Fruit fly (Drosophila melanogaster) whole organism: Measurements from ENCODE around the gene CG9426.

Experiments
- CG8478 ChIP-seq: fragments of >200 bp; optimal IDR thresholded peaks from 2 replicates; lab custom pipeline; 2018; ENCODE audit warnings: inconsistent platforms
- Dll ChIP-seq: fragments of >200 bp; optimal IDR thresholded peaks from 2 replicates; lab custom pipeline; 2017
- EcR ChIP-seq, 2 experiments: fragments of >200 bp; optimal IDR thresholded peaks; 2 replicates each; lab custom pipeline; 2017; ENCODE audit warnings: missing biosample characterization in 2 of 2, missing genetic modification characterization in 2 of 2, missing genetic modification reagents in 2 of 2
- pan ChIP-seq: fragments of >200 bp; optimal IDR thresholded peaks from 2 replicates; lab custom pipeline; 2017
- psq ChIP-seq: fragments of >200 bp; optimal IDR thresholded peaks from 2 replicates; lab custom pipeline; 2017
- usp ChIP-seq: fragments of >200 bp; optimal IDR thresholded peaks from 2 replicates; lab custom pipeline; 2017; ENCODE audit warnings: missing biosample characterization, missing genetic modification characterization, mixed read lengths

The CG9426 gene

DNA sequence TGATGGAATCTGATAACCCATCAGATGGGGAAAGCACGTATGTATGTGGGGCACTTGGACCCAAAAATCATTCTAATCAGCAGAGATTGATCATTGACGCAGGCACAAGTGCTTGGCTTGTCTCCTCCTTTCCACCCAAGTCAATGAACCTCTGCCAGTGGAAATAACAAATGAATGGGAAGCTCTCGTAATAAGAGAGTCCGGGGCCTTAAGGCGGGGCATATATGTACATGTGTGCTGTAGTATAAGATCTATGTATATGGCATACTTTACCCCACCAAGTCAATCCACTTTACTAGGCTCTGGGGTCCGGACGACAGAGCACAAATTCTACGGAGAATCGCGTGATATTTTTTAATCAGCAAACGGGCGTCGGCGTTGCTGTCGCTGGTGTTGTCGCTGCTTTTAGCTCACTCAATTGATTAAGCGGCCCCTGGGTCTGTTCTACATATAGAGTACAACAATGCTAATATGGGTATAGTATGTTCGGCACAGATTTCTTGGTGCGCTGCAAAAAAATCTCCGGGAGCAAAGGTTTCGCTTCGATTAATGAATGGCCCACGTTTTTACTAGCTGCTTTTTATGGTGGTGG lies 13.6 kb downstream of the CG9426 start:
- TF ChIP-seq CG8478 (lab: Kevin White, UChicago), result no peak
- TF ChIP-seq Dll (lab: Kevin White, UChicago), result no peak
- no peak for TF ChIP-seq psq
- TF ChIP-seq EcR (GFP tag; optimal IDR thresholded peaks at IDR 0.05; lab: Kevin White, UChicago), result peak in 1 of 2 experiments; percentile 82
- TF ChIP-seq pan (lab: Kevin White, UChicago), result peak; percentile 22
- no peak for TF ChIP-seq usp

DNA sequence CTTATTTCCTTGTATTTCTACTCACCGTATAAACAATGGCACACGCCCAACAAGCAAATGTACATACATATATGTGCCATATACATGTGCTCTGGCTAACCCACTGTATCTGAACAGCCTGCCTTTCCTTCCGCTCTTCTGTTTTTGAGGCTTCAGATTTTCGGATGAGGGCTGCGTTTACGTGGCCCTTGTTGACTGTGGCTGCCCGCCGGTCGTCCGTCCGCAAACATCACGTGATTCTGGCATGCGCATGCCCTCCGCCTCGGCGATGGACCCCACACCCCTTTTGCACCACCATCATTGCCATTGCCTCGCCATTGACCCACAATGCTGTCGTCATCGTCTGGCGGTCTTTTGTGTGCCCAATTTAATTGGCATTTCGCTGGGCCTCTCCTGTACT lies 14.5 kb downstream of the CG9426 start:
- no peak for TF ChIP-seq usp
- TF ChIP-seq EcR (GFP tag; optimal IDR thresholded peaks at IDR 0.05; lab: Kevin White, UChicago), result no peak
- no peak for TF ChIP-seq Dll (lab: Kevin White, UChicago)
- no peak for TF ChIP-seq pan (lab: Kevin White, UChicago)
- TF ChIP-seq CG8478 (lab: Kevin White, UChicago), result no peak
- TF ChIP-seq psq, result no peak

DNA sequence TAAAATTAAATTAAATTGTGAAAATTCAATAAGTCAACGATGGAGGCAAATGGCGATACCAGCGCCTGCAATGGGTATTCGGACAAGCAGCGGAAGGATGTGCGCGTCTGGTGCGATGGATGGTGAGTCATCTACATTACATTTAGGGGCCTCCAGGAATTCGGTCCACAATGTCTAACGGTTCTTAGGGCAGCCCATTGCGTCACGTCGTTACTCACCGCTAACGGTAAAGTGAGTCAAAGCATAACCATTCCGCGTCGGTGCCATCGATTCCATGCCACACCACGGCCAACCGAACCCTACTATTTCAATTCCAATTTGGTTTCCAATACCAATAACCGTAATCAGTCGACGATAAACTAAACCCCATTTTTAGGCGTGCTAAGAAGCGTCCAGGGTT lies 15.6 kb downstream of the CG9426 start:
- TF ChIP-seq psq, result no peak
- no peak for TF ChIP-seq Dll (lab: Kevin White, UChicago)
- TF ChIP-seq usp, result no peak
- no peak for TF ChIP-seq pan (lab: Kevin White, UChicago)
- no peak for TF ChIP-seq CG8478 (lab: Kevin White, UChicago)
- TF ChIP-seq EcR (GFP tag; optimal IDR thresholded peaks at IDR 0.05; lab: Kevin White, UChicago), result no peak

DNA sequence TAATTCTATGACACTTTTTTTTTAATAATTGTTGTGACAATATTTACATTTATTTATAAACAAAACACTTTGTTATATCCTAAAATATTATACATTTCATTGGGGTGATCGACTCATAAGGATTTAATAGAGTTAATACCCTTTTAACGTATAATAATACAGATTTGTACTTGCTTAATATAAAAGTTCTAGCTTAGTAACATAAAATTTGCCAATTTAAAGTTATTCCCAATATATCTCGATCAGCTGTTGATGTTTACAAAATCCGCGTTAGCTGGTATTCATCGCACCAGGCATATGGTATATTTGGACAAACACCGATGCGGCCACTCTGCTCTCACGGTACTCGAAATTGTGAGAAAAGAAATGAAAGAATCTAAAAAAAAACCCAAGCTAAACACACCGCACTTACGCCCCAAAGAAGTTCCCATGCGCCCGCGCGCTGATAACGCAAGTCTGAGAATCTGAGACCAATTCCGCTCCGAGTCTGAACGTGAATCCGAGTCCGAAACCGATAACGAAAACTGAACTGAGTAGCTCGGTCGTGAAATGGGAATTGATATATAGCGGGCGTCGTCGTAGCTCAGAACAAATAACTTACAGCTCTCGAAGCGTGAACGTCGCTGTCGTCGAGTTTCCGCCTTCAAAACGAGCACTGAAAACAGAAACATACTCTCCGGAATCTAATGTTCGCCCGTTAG lies 16.1 kb downstream of the CG9426 start, which contains the start of gene Pect:
Pect (plus strand) TSS at position 326 of the 701 bp plus-strand sequence.
- no peak for TF ChIP-seq psq
- TF ChIP-seq CG8478 (lab: Kevin White, UChicago), result no peak
- TF ChIP-seq usp, result no peak
- TF ChIP-seq EcR (GFP tag; optimal IDR thresholded peaks at IDR 0.05; lab: Kevin White, UChicago), result no peak
- no peak for TF ChIP-seq Dll (lab: Kevin White, UChicago)
- TF ChIP-seq pan (lab: Kevin White, UChicago), result no peak

DNA sequence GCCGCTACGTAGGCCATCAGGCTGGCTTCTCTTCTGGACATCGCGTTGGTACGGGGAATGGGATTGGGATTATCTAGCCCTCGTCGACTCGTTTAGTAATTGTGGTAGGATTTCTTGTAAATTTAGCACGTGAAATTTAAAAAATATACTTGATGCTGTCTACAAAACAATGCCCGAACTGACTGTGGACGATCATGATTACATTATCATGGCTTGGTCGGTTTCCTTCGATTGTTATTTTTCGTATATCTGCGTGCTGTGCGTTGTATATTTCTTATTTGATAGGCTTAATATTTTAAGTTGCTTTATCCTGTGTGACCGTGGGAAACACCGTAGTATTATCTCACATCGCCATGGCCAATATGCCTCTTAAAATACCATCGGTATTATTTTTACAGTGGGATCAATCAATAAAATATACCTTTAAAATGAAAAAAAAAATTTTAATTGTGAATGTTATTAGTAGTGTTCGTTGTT lies 16.7 kb downstream of the CG9426 start, which contains the start of gene CG16972:
CG16972 (minus strand) TSS at position 336 of the 477 bp plus-strand sequence.
- no peak for TF ChIP-seq pan (lab: Kevin White, UChicago)
- TF ChIP-seq EcR (GFP tag; optimal IDR thresholded peaks at IDR 0.05; lab: Kevin White, UChicago), result no peak
- TF ChIP-seq psq, result no peak
- no peak for TF ChIP-seq CG8478 (lab: Kevin White, UChicago)
- no peak for TF ChIP-seq usp
- TF ChIP-seq Dll (lab: Kevin White, UChicago), result no peak

DNA sequence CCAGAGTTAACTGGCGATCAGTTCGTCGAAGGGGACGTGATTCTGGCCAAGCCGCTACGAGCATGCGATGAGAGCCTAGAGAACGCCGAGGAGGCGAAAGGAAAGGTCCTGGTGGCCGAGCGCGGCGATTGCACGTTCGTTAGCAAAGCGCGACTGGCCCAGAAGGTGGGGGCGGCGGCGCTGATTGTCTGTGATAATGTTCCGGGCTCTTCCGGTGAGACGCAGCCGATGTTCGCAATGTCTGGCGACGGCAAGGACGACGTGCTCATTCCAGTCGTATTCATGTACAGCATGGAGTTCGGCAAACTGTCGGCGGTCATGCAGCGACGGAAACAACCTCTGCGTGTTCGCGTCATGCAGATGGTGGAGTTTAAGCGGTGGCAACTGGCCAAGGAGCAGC lies 23.9 kb downstream of the CG9426 start:
- TF ChIP-seq usp, result no peak
- TF ChIP-seq CG8478 (lab: Kevin White, UChicago), result no peak
- TF ChIP-seq EcR (GFP tag; optimal IDR thresholded peaks at IDR 0.05; lab: Kevin White, UChicago), result no peak
- no peak for TF ChIP-seq pan (lab: Kevin White, UChicago)
- no peak for TF ChIP-seq psq
- no peak for TF ChIP-seq Dll (lab: Kevin White, UChicago)

DNA sequence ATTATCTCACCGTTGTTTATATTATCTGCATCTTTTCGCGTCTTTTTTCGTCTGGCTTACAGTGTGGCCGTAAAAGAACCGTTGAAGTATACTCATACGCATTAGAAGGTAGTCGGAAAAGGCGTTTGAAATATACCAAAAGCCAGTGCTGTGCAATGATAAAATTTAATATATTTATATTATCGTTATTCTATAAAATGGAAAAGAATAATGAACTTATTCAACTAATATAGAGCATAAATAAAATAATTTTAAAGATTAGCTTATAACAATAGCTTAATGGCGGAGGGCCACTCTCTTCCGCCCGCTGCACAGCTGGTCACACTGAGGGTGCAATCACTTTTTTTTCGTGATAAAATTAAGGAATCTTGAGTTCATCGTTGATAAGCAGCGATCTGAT lies 27.8 kb downstream of the CG9426 start, which contains the start of the genes CG16974 and Edem2:
CG16974 (minus strand) TSS at position 86 of the 400 bp plus-strand sequence.
Edem2 (plus strand) TSS at position 308 of the 400 bp plus-strand sequence.
- TF ChIP-seq Dll (lab: Kevin White, UChicago) (no peak), usp (no peak), CG8478 (lab: Kevin White, UChicago) (no peak), psq (no peak), pan (lab: Kevin White, UChicago) (no peak), EcR (GFP tag; optimal IDR thresholded peaks at IDR 0.05; lab: Kevin White, UChicago) (no peak)

DNA sequence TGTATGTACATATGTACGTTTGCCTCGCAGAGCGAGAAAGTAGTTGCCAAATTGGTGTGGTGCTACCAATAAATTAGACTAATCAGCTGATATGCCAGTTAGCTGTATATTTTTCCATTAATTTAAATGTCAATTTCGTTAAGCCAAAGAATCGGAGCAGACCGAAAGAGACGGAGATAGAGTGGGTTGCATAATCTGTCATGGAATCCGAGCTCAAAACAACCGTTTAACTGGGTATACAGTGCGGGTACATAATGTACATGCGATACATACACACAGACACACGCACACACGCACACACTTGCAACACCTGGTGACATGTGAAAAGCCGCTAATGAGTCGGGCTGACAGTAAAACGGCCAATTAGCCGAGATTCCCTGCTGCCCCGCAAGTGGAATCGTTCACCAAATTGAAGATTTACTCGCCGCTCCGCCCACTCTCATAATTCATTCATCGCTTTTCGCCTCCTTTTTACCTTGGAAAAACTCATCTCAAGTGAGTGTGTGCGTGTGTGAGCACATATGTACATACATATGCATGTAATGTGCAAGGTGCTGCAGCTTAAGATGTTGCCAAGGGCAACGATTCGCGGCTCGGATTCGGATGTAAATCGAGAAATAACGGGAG lies 28.6 kb downstream of the CG9426 start:
- TF ChIP-seq CG8478 (lab: Kevin White, UChicago) (no peak), EcR (GFP tag; optimal IDR thresholded peaks at IDR 0.05; lab: Kevin White, UChicago) (no peak)

DNA sequence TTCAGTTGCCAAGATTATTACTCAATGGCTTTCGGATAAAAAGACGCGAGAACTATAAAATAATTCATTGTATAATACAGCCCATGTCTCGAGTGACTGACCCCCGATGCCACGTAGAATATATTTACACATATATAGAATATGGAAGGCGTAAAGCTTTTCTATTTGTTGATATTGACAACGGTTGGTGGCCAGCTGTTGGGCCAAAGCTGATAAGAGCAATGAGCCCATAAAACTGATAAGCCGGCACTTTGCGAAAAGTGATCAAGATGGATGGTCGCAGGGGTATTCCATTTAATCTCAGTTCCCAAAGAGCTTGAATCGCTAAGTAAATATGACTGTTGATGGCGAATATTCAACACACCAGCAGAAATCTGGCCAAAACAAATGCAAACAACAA lies 29.2 kb downstream of the CG9426 start:
- TF ChIP-seq pan (lab: Kevin White, UChicago), result no peak
- no peak for TF ChIP-seq Dll (lab: Kevin White, UChicago)
- TF ChIP-seq CG8478 (lab: Kevin White, UChicago), result no peak
- TF ChIP-seq usp, result no peak
- TF ChIP-seq psq, result no peak
- no peak for TF ChIP-seq EcR (GFP tag; optimal IDR thresholded peaks at IDR 0.05; lab: Kevin White, UChicago)

DNA sequence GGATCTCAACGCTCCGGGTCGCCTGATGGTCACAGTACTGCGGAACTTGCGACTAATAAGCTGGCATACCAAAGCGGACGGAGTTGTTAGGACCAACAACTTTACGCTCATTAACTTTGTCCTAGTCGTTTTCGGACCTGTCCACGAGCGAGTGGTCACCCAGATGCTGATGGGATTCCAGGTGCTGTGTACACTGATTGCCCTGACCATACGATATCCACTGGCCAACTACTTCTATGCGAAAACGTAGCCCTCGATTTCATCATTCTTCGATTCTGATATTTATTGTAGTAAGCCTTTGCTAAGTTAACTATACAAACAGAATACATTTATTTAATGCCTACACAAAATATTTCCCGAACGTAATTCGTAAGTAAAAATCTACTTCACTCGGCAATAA lies 36.6 kb downstream of the CG9426 start, which contains the start of gene Rsph1:
Rsph1 (plus strand) TSS at position 301 of the 400 bp plus-strand sequence.
- TF ChIP-seq EcR (GFP tag; optimal IDR thresholded peaks at IDR 0.05; lab: Kevin White, UChicago) (no peak), usp (no peak), psq (no peak), CG8478 (lab: Kevin White, UChicago) (no peak), Dll (lab: Kevin White, UChicago) (no peak), pan (lab: Kevin White, UChicago) (no peak)

DNA sequence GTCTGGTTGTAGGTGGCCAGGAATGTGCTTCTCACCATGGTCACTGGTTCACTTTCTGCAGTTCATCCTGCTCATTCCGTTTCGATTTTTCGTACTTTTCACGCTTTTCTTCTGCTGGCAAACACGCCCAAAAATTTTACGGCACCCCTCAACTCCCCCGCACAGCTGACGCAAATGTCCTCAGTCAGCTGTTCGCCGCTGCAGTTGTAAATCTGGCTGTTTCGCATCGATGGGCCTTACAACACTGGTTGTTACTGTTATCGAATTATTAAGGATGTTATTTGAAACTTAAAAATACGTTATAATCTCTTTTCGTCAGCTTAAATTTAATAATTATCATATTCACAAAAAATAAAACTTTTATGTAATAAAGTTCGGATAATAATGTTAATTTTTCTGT lies 37.3 kb downstream of the CG9426 start, which contains the start of gene Mgat3:
Mgat3 (minus strand) TSS at position 182 of the 400 bp plus-strand sequence.
- TF ChIP-seq pan (lab: Kevin White, UChicago) (no peak), usp (no peak), Dll (lab: Kevin White, UChicago) (no peak), EcR (GFP tag; optimal IDR thresholded peaks at IDR 0.05; lab: Kevin White, UChicago) (no peak), CG8478 (lab: Kevin White, UChicago) (no peak), psq (no peak)
